Fruit fly (Drosophila melanogaster) whole organism, adult: Measurements from ENCODE around the gene wek.
"Not testable (repeated sequence)": the region's sequence is repeated elsewhere in the genome, so short reads cannot be mapped to it uniquely, and the experiment has no call there.

Experiments used
- CG11617 ChIP-seq: fragments of 200-800 bp; sonication (Bioruptor generic); optimal IDR thresholded peaks from 2 replicates; lab custom pipeline; 2017; ENCODE audit warnings: mild to moderate bottlenecking, missing biosample characterization, missing genetic modification reagents, missing genetic modification characterization
- CG12768 ChIP-seq: fragments of 200-800 bp; sonication (Bioruptor generic); optimal IDR thresholded peaks from 2 replicates; lab custom pipeline; 2017; ENCODE audit warnings: missing biosample characterization, missing genetic modification characterization, mild to moderate bottlenecking, moderate library complexity, missing genetic modification reagents
- CG14711 ChIP-seq: fragments of 200-800 bp; sonication (Bioruptor generic); optimal IDR thresholded peaks from 2 replicates; lab custom pipeline; 2018; ENCODE audit warnings: missing biosample characterization, mild to moderate bottlenecking, missing genetic modification characterization, moderate library complexity
- CG1620 ChIP-seq: fragments of 200-800 bp; sonication (Bioruptor generic); optimal IDR thresholded peaks from 2 replicates; lab custom pipeline; 2016; ENCODE audit warnings: missing biosample characterization, missing genetic modification characterization
- CG33017 ChIP-seq: fragments of 200-800 bp; sonication (Bioruptor generic); optimal IDR thresholded peaks from 2 replicates; lab custom pipeline; 2018; ENCODE audit warnings: missing biosample characterization, mild to moderate bottlenecking, missing genetic modification characterization, moderate library complexity
- CG5204 ChIP-seq: fragments of 200-800 bp; sonication (Bioruptor generic); optimal IDR thresholded peaks from 2 replicates; lab custom pipeline; 2016; ENCODE audit warnings: missing biosample characterization, missing genetic modification characterization
- CG7045 ChIP-seq: fragments of 200-800 bp; sonication (Bioruptor generic); optimal IDR thresholded peaks from 2 replicates; lab custom pipeline; 2017; ENCODE audit warnings: missing biosample characterization, mild to moderate bottlenecking, missing genetic modification characterization
- CG7101 ChIP-seq: fragments of 200-800 bp; sonication (Bioruptor generic); optimal IDR thresholded peaks from 2 replicates; lab custom pipeline; 2018; ENCODE audit warnings: missing biosample characterization, mild to moderate bottlenecking, missing genetic modification characterization, moderate library complexity
- Clk ChIP-seq: fragments of 200-800 bp; sonication (Bioruptor generic); optimal IDR thresholded peaks from 2 replicates; lab custom pipeline; 2017; ENCODE audit warnings: missing biosample characterization, missing genetic modification characterization
- Crg-1 ChIP-seq: fragments of 200-800 bp; sonication (Bioruptor generic); optimal IDR thresholded peaks from 2 replicates; lab custom pipeline; 2016; ENCODE audit warnings: missing biosample characterization, missing genetic modification characterization
- Hr96 ChIP-seq: fragments of 200-800 bp; sonication (Bioruptor generic); optimal IDR thresholded peaks from 2 replicates; lab custom pipeline; 2016; ENCODE audit warnings: missing biosample characterization, missing genetic modification characterization
- Mnt ChIP-seq: fragments of 200-800 bp; sonication (Bioruptor generic); optimal IDR thresholded peaks from 2 replicates; lab custom pipeline; 2016; ENCODE audit warnings: missing biosample characterization, mild to moderate bottlenecking, missing genetic modification characterization
- bab1 ChIP-seq: fragments of 200-800 bp; sonication (Bioruptor generic); optimal IDR thresholded peaks from 3 replicates; lab custom pipeline; 2019; ENCODE audit warnings: missing biosample characterization, mild to moderate bottlenecking, missing genetic modification characterization, moderate library complexity
- cic ChIP-seq: fragments of 200-800 bp; sonication (Bioruptor generic); optimal IDR thresholded peaks from 2 replicates; lab custom pipeline; 2017; ENCODE audit warnings: missing biosample characterization, mild to moderate bottlenecking, missing genetic modification characterization, moderate library complexity
- cnc ChIP-seq, 2 experiments: fragments of >200 bp; optimal IDR thresholded peaks; 2 replicates each; lab custom pipeline; 2017
- kay ChIP-seq: fragments of 200-800 bp; sonication (Bioruptor generic); peaks from one replicate; lab custom pipeline; 2016; ENCODE audit warnings: missing biosample characterization, missing genetic modification characterization, borderline replicate concordance
- ovo ChIP-seq: fragments of 200-800 bp; sonication (Bioruptor generic); optimal IDR thresholded peaks from 2 replicates; lab custom pipeline; 2016; ENCODE audit warnings: missing biosample characterization, missing genetic modification characterization
- pad ChIP-seq: fragments of 200-800 bp; sonication (Bioruptor generic); optimal IDR thresholded peaks from 3 replicates; lab custom pipeline; 2017; ENCODE audit warnings: missing biosample characterization, missing genetic modification characterization, mild to moderate bottlenecking, moderate library complexity, missing genetic modification reagents
- tj ChIP-seq: fragments of 200-800 bp; sonication (Bioruptor generic); optimal IDR thresholded peaks from 3 replicates; lab custom pipeline; 2017; ENCODE audit warnings: missing biosample characterization, mild to moderate bottlenecking, missing genetic modification characterization, moderate library complexity
- toe ChIP-seq: fragments of 200-800 bp; sonication (Bioruptor generic); optimal IDR thresholded peaks from 2 replicates; lab custom pipeline; 2016; ENCODE audit warnings: missing biosample characterization, missing genetic modification characterization

wek gene

DNA sequence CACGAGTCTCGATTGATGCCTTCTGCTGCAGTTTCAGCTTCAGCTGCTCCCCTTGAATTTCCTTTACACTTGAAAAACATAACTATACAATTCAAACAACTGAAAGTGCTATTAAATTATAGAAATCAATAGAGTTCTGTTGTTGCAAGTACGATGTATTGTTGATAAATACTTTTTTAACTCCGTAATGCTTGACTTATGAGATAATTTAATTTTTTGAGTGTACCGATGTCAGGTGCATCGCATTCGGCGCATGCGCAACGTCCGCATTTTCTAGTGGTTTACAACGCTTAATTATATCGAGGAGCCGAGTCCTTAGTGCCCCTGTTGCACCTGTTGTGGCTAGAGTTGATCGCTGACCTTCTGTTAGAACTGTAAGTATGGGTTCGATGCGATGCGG is 26.7 kb downstream of the wek start:
- TF ChIP-seq CG7101 (tag; lab: Kevin White, UChicago) = no peak
- no peak for TF ChIP-seq CG1620 (GFP tag; lab: Kevin White, UChicago)
- no peak for TF ChIP-seq ovo (GFP tag; lab: Kevin White, UChicago)
- no peak for TF ChIP-seq CG5204
- no peak for TF ChIP-seq cnc (optimal IDR thresholded peaks at IDR 0.05; lab: Kevin White, UChicago)
- TF ChIP-seq CG12768 (GFP tag; lab: Kevin White, UChicago) = no peak
- no peak for TF ChIP-seq Clk (GFP tag; lab: Kevin White, UChicago)
- no peak for TF ChIP-seq toe
- TF ChIP-seq CG14711 (tag; lab: Kevin White, UChicago) = no peak
- no peak for TF ChIP-seq Hr96 (GFP tag; lab: Kevin White, UChicago)
- no peak for TF ChIP-seq CG33017 (tag; lab: Kevin White, UChicago)
- TF ChIP-seq CG11617 (GFP tag; lab: Kevin White, UChicago) = no peak
- TF ChIP-seq pad = no peak

DNA sequence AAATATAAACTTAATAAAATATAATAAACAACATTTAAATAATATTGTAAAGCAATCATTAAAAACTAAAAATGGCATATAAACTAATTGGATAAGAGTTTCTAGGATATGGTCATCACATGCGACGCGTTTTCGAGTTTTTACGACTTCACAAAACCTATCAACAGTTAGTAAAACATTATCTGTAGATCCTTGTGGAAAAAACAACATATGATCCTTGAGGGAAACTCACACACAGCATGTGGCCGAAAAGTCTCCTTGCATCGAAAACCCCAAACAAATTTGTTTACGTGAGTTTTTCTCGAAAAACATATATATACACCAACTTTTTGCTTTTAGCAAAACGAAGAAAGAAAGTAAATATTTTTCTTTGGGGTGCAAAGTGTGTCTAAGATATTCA is 27.2 kb downstream of the wek start:
- TF ChIP-seq ovo (GFP tag; lab: Kevin White, UChicago) (no peak), CG12768 (GFP tag; lab: Kevin White, UChicago) (no peak), CG11617 (GFP tag; lab: Kevin White, UChicago) (no peak), cnc (optimal IDR thresholded peaks at IDR 0.05; lab: Kevin White, UChicago) (no peak), toe (no peak), Mnt (GFP tag; lab: Kevin White, UChicago) (no peak), pad (no peak), kay (GFP tag; lab: Kevin White, UChicago) (no peak), Crg-1 (GFP tag; lab: Kevin White, UChicago) (no peak), CG14711 (tag; lab: Kevin White, UChicago) (no peak), bab1 (GFP tag; lab: Kevin White, UChicago) (no peak), CG1620 (GFP tag; lab: Kevin White, UChicago) (no peak), CG33017 (tag; lab: Kevin White, UChicago) (no peak), Clk (GFP tag; lab: Kevin White, UChicago) (no peak)

DNA sequence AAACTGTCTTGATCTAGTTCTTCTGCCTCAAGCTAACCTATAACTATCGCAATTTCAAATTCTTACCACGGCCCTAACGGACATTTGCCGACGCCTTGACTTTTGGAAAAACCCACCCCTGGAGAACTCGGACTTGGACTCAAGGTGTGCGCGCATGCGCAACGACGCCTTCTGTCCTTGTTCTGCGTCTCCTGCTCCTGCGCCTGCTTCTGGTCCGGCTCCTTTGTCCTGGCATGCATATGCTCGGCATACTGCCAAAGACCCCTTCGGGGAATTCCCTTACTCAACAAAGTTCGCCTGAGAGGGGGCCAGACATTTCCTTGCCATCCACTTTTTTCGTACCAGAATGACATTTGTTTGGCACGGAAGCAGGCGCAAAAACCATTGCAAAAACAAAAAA is 32.2 kb downstream of the wek start:
- TF ChIP-seq CG14711 (tag; lab: Kevin White, UChicago) (no peak), Crg-1 (GFP tag; lab: Kevin White, UChicago) (no peak), Clk (GFP tag; lab: Kevin White, UChicago) (no peak), CG11617 (GFP tag; lab: Kevin White, UChicago) (no peak), bab1 (GFP tag; lab: Kevin White, UChicago) (no peak), pad (no peak), cic (GFP tag; lab: Kevin White, UChicago) (no peak), CG5204 (no peak), CG33017 (tag; lab: Kevin White, UChicago) (no peak), kay (GFP tag; lab: Kevin White, UChicago) (no peak)

DNA sequence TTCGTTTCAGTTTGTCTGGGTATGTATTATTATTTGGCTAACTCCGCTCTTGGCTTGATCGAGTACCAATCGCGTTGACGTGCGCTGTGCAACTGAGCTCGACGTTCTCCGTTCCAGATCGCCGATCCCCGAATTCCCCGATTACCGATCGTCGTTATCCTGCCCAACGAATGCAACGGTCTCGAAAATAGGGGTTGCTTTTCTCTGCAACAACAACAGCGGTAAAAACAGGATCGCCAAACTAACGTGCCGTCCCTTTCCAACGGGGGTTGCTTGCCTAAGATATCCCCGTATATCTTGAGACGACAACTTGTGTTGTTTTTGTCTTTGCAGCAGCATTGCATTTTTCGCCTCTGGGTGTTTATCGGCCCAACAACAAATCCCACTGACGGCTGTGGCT is 36.5 kb downstream of the wek start:
- TF ChIP-seq bab1 (GFP tag; lab: Kevin White, UChicago) (no peak), Crg-1 (GFP tag; lab: Kevin White, UChicago) (no peak), CG7045 (GFP tag; lab: Kevin White, UChicago) (no peak), pad (no peak), cnc (optimal IDR thresholded peaks at IDR 0.05; lab: Kevin White, UChicago) (no peak), CG5204 (no peak), CG1620 (GFP tag; lab: Kevin White, UChicago) (no peak), toe (no peak), tj (no peak), CG12768 (GFP tag; lab: Kevin White, UChicago) (no peak), CG14711 (tag; lab: Kevin White, UChicago) (no peak), Hr96 (GFP tag; lab: Kevin White, UChicago) (no peak), CG7101 (tag; lab: Kevin White, UChicago) (no peak), ovo (GFP tag; lab: Kevin White, UChicago) (no peak)

DNA sequence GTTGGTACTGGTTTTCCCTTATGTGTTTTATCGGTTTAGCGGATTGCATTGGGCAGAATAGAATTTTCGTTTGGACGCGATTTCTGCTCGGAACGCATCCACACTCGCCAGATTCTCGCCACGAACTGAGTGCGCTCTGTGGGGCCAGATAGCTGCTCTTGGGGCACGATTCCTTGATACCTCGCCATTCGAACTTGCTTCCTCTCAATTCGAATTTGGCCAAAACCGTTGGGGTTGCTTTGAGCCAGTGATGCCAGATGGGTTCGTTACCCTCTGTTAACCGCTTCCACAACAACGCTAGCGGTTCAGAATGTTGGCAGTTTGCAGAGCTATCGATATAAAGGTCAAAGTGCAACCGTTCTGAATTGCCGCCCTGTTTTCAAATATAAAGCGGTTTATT is 50.0 kb downstream of the wek start, which contains the start of gene stol:
stol (minus strand) TSS at position 101 of the 400 bp plus-strand sequence.
- not testable (repeated sequence) for TF ChIP-seq tj; bab1 (GFP tag; lab: Kevin White, UChicago); toe
